Worm (Caenorhabditis elegans): ENCODE results near the gene C50F7.3.

Gene C50F7.3

DNA sequence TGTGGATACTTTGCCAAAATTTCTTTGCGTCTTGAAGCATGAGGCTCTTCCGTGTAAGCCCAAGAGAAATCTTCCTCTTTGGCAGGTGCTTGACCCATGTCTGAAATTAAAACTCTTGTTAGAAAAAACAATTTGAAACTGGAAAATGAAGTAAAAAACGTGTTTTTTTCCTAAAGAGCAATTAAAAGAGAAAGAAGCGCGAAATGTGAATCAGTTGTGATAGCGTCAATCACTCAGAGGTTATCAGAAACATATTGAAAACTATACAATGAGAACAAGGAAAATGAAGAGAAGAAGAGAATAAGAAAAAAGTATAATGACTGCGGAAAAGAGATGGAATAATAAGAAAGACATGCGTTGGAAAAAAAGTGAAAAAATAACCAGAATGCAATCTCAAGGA lies 25.3 kb upstream of the C50F7.3 start, which contains the start of gene F33D4.4:
Gene F33D4.4 (minus strand): TSS at position 101 of the 400 bp plus-strand sequence.
- TF ChIP-seq nhr-28 (tag; optimal IDR thresholded peaks at IDR 0.05) (peak; percentile 55), dmd-6 (GFP tag; IDR thresholded peaks at IDR 0.05) (0 out of 2 replicates have a peak, but pooled peaks have one; percentile 12), T20F7.1 (GFP tag; optimal IDR thresholded peaks at IDR 0.05) (no peak)

DNA sequence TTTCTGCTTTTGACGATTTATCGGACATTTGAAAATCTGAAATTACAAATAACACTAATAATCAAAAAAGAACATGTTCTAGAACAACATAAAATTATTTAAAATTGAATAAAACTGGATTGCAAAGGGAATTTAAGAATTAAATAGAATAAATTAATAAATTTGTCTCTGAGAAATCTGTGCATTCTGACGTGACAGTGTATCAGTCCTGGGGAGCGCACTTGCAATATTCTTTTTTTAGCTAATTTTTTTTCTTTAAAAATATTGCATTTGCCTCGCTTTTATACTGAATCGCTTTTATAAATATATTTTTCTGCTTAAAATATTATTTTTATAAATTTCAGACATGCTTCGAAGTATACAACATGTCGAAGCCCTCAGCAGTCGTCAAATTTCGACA lies 22.4 kb upstream of the C50F7.3 start, which contains the start of the genes mrpl-1, emc-6 and mrps-24:
Gene mrpl-1 (minus strand): TSS at position 1 of the 400 bp plus-strand sequence.
Gene emc-6 (minus strand): TSS at position 36 of the 400 bp plus-strand sequence.
Gene mrps-24 (plus strand): TSS at position 345 of the 400 bp plus-strand sequence.
- TF ChIP-seq mes-2 (tag; optimal IDR thresholded peaks at IDR 0.05; ENCODE audit: poor library complexity, severe bottlenecking) (peak; percentile 84), mep-1 (tag; optimal IDR thresholded peaks at IDR 0.05) (peak; percentile 69), nhr-28 (tag; optimal IDR thresholded peaks at IDR 0.05) (peak; percentile 24), php-3 (GFP tag; IDR thresholded peaks at IDR 0.05) (no peak), hlh-30 (tag; optimal IDR thresholded peaks at IDR 0.05; ENCODE audit: insufficient read depth) (peak; percentile 24), ceh-32 (tag; optimal IDR thresholded peaks at IDR 0.05; ENCODE audit: poor library complexity) (no peak), nhr-48 (tag; optimal IDR thresholded peaks at IDR 0.05) (peak; percentile 23), ztf-7 (tag; optimal IDR thresholded peaks at IDR 0.05) (peak; percentile 28), dpl-1 (GFP tag; optimal IDR thresholded peaks at IDR 0.05) (peak; percentile 73), Y75B8A.6 (GFP tag; IDR thresholded peaks at IDR 0.05) (no peak), pha-4 (GFP tag; IDR thresholded peaks at IDR 0.05) (no peak), pha-4 (tag; optimal IDR thresholded peaks at IDR 0.05) (peak; percentile 53), dve-1 (tag; optimal IDR thresholded peaks at IDR 0.05; ENCODE audit: insufficient read depth) (peak; percentile 44), rbr-2 (tag; optimal IDR thresholded peaks at IDR 0.05) (peak; percentile 38), ces-1 (GFP tag; optimal IDR thresholded peaks at IDR 0.05) (peak; percentile 1), T20F7.1 (GFP tag; optimal IDR thresholded peaks at IDR 0.05) (peak; percentile 78), lsy-2 (tag; optimal IDR thresholded peaks at IDR 0.05) (peak in 1 of 2 experiments; percentile 84), lin-39 (tag; optimal IDR thresholded peaks at IDR 0.05) (no peak), lin-38 (GFP tag; IDR thresholded peaks at IDR 0.05) (peak; percentile 97), snpc-1.2 (GFP tag; IDR thresholded peaks at IDR 0.05) (0 out of 2 replicates have a peak, but pooled peaks have one; percentile 25), daf-16 (GFP tag; optimal IDR thresholded peaks at IDR 0.05) (no peak), daf-16 (tag; optimal IDR thresholded peaks at IDR 0.05) (peak; percentile 34), zfp-3 (GFP tag; conservative IDR thresholded peaks at IDR 0.05) (no peak), unc-130 (GFP tag; optimal IDR thresholded peaks at IDR 0.05) (peak; percentile 10), F49E8.2 (tag; optimal IDR thresholded peaks at IDR 0.05; ENCODE audit: borderline replicate concordance) (no peak), nhr-102 (tag; optimal IDR thresholded peaks at IDR 0.05) (peak; percentile 37)

DNA sequence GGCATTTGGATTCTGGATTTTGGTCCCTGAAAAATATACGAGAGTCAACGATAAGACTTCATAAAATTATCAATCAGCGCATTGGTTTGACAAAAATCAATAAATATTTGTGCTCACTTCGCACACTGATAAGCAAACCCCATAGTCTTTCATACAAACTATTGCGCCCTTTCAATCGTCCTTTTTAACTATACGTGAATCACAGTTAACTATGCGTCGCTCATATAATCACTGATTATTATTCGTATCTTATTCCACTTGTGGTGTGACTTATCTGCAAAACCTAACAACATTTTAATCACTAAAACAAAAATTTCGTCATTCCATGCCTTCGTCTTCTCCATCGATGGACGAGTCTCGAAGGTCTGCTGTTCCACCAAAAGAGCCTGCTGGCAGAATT lies 21.3 kb upstream of the C50F7.3 start, which contains the start of gene nhr-8:
Gene nhr-8 (plus strand): TSS at position 160 of the 400 bp plus-strand sequence.
- TF ChIP-seq saeg-2 (GFP tag; IDR thresholded peaks at IDR 0.05) (0 out of 2 replicates have a peak, but pooled peaks have one; percentile 29), mep-1 (tag; optimal IDR thresholded peaks at IDR 0.05) (peak; percentile 54), mes-2 (tag; optimal IDR thresholded peaks at IDR 0.05; ENCODE audit: poor library complexity, severe bottlenecking) (peak; percentile 17), skn-1 (tag; optimal IDR thresholded peaks at IDR 0.05) (no peak), pqm-1 (tag; optimal IDR thresholded peaks at IDR 0.05) (peak; percentile 97), vab-7 (GFP tag; IDR thresholded peaks at IDR 0.05) (no peak), dmd-6 (GFP tag; IDR thresholded peaks at IDR 0.05) (peak; percentile 92), F44E2.7 (GFP tag; IDR thresholded peaks at IDR 0.05) (no peak), nhr-25 (tag; optimal IDR thresholded peaks at IDR 0.05; ENCODE audit: borderline replicate concordance, insufficient read depth) (no peak), lin-1 (GFP tag; IDR thresholded peaks at IDR 0.05) (peak; percentile 67), hmg-1.1 (GFP tag; IDR thresholded peaks at IDR 0.05) (no peak), nhr-102 (tag; optimal IDR thresholded peaks at IDR 0.05) (peak; percentile 40), lin-38 (GFP tag; IDR thresholded peaks at IDR 0.05) (peak; percentile 50), rbr-2 (tag; optimal IDR thresholded peaks at IDR 0.05) (no peak), hlh-11 (tag; optimal IDR thresholded peaks at IDR 0.05) (peak; percentile 87), T20F7.1 (GFP tag; optimal IDR thresholded peaks at IDR 0.05) (peak; percentile 51), dve-1 (tag; optimal IDR thresholded peaks at IDR 0.05; ENCODE audit: insufficient read depth) (peak; percentile 92), nhr-6 (tag; optimal IDR thresholded peaks at IDR 0.05) (peak; percentile 16), lin-39 (tag; optimal IDR thresholded peaks at IDR 0.05) (no peak), zfp-3 (GFP tag; conservative IDR thresholded peaks at IDR 0.05) (no peak), gei-8 (GFP tag; optimal IDR thresholded peaks at IDR 0.05) (no peak), hlh-30 (tag; optimal IDR thresholded peaks at IDR 0.05; ENCODE audit: insufficient read depth) (peak; percentile 23), nhr-77 (tag; optimal IDR thresholded peaks at IDR 0.05) (peak; percentile 63), nhr-28 (tag; optimal IDR thresholded peaks at IDR 0.05) (peak; percentile 93), nhr-48 (tag; optimal IDR thresholded peaks at IDR 0.05) (peak; percentile 15), ZK337.2 (GFP tag; IDR thresholded peaks at IDR 0.05) (no peak), php-3 (GFP tag; IDR thresholded peaks at IDR 0.05) (peak; percentile 81), duxl-1 (tag; optimal IDR thresholded peaks at IDR 0.05; ENCODE audit: poor library complexity) (no peak), daf-16 (GFP tag; optimal IDR thresholded peaks at IDR 0.05) (no peak), daf-16 (tag; optimal IDR thresholded peaks at IDR 0.05) (peak; percentile 80), F49E8.2 (tag; optimal IDR thresholded peaks at IDR 0.05; ENCODE audit: borderline replicate concordance) (no peak), jun-1 (tag; optimal IDR thresholded peaks at IDR 0.05) (no peak)
